Worm (Caenorhabditis elegans): ENCODE data around the gene sav-1.

DNA sequence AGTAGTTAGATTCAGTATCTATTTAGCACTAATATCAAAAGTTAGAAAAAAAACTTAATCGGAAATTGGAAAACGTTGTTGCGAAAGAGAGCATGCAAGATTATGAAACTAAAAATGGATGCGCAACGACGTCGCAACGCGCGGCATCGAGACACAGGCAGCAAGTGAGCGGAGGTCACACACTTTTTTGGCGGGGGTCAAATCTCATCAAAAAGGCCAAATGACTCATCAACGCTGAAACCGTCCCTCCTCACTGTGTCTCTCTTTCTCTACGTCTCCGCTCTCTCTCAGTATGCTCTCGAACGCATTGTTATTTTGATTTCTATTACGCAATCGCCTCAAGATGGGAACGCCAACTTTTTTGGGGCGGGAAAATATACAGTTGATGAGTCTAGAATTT, 28.6 kb downstream of the sav-1 start:
- peak; percentile 0 for TF ChIP-seq pha-4 (tag; optimal IDR thresholded peaks at IDR 0.05)
- TF ChIP-seq nfya-1 (tag; optimal IDR thresholded peaks at IDR 0.05; ENCODE audit: insufficient read depth) = no peak
- TF ChIP-seq elt-1 (tag; optimal IDR thresholded peaks at IDR 0.05) = no peak
- no peak for TF ChIP-seq aly-2 (tag; optimal IDR thresholded peaks at IDR 0.05)
- TF ChIP-seq fos-1 (tag; optimal IDR thresholded peaks at IDR 0.05) = no peak
- no peak for TF ChIP-seq nhr-28 (tag; optimal IDR thresholded peaks at IDR 0.05)
- TF ChIP-seq elt-2 (tag; optimal IDR thresholded peaks at IDR 0.05) = peak; percentile 10
- no peak for TF ChIP-seq nhr-12 (tag; optimal IDR thresholded peaks at IDR 0.05)
- TF ChIP-seq zag-1 (tag; optimal IDR thresholded peaks at IDR 0.05) = no peak
- TF ChIP-seq unc-62 (GFP tag; optimal IDR thresholded peaks at IDR 0.05) = no peak
- no peak for TF ChIP-seq sea-2 (GFP tag; optimal IDR thresholded peaks at IDR 0.05)
- TF ChIP-seq ztf-4 (tag; optimal IDR thresholded peaks at IDR 0.05) = no peak
